Fruit fly (Drosophila melanogaster) whole organism, prepupa: ENCODE measurements around the gene Trf2.
A peak's percentile ranks its signal among the peaks of the same experiment; 100 is the strongest.

Experiments
- Blimp-1 ChIP-seq: fragments of 200-800 bp; sonication (Bioruptor generic); optimal IDR thresholded peaks from 3 replicates; lab custom pipeline; 2017; ENCODE audit warnings: missing biosample characterization, missing genetic modification characterization, mild to moderate bottlenecking, moderate library complexity, missing genetic modification reagents
- CG10631 ChIP-seq: fragments of 200-800 bp; sonication (Bioruptor generic); optimal IDR thresholded peaks from 2 replicates; lab custom pipeline; 2016; ENCODE audit warnings: missing biosample characterization, missing genetic modification characterization
- CG10669 ChIP-seq: fragments of 200-800 bp; sonication (Bioruptor generic); optimal IDR thresholded peaks from 3 replicates; lab custom pipeline; 2018; ENCODE audit warnings: missing biosample characterization, mild to moderate bottlenecking, missing genetic modification characterization, moderate library complexity
- CG11294 ChIP-seq: fragments of 200-800 bp; sonication (Bioruptor generic); IDR thresholded peaks from 2 replicates; pipeline ENCODE4 v1.3.6; 2022; ENCODE audit warnings: missing biosample characterization, missing genetic modification characterization
- CG11762 ChIP-seq: fragments of 200-800 bp; sonication (Bioruptor generic); optimal IDR thresholded peaks from 3 replicates; lab custom pipeline; 2016; ENCODE audit warnings: missing biosample characterization, missing genetic modification characterization; ENCODE audit not compliant: insufficient read depth
- CG11902 ChIP-seq: fragments of 200-800 bp; sonication (Bioruptor generic); optimal IDR thresholded peaks from 3 replicates; lab custom pipeline; 2016; ENCODE audit warnings: missing biosample characterization, missing genetic modification characterization
- CG15336 ChIP-seq: fragments of 200-800 bp; sonication (Bioruptor generic); IDR thresholded peaks from 2 replicates; pipeline ENCODE4 v1.3.6; 2022; ENCODE audit warnings: missing biosample characterization, missing genetic modification characterization
- CG1621 ChIP-seq: fragments of 200-800 bp; sonication (Bioruptor generic); optimal IDR thresholded peaks from 3 replicates; lab custom pipeline; 2018; ENCODE audit warnings: missing biosample characterization, mild to moderate bottlenecking, missing genetic modification characterization
- CG3032 ChIP-seq: fragments of 200-800 bp; optimal IDR thresholded peaks from 2 replicates; lab custom pipeline; 2019; ENCODE audit warnings: missing biosample characterization, mild to moderate bottlenecking, missing genetic modification characterization, moderate library complexity
- CG31627 ChIP-seq: fragments of 200-800 bp; sonication (Bioruptor generic); optimal IDR thresholded peaks from 3 replicates; lab custom pipeline; 2016; ENCODE audit warnings: missing biosample characterization, missing genetic modification characterization
- CG32006 ChIP-seq: fragments of 200-800 bp; sonication (Bioruptor generic); optimal IDR thresholded peaks from 3 replicates; lab custom pipeline; 2017; ENCODE audit warnings: missing biosample characterization, mild to moderate bottlenecking, missing genetic modification characterization
- CG34406 ChIP-seq: fragments of 200-800 bp; sonication (Bioruptor generic); optimal IDR thresholded peaks from 3 replicates; lab custom pipeline; 2016; ENCODE audit warnings: missing biosample characterization, missing genetic modification characterization
- CG3919 ChIP-seq: fragments of 200-800 bp; sonication (Bioruptor generic); optimal IDR thresholded peaks from 3 replicates; lab custom pipeline; 2016; ENCODE audit warnings: missing biosample characterization, missing genetic modification characterization
- CG6276 ChIP-seq: fragments of 200-800 bp; sonication (Bioruptor generic); optimal IDR thresholded peaks from 2 replicates; lab custom pipeline; 2017; ENCODE audit warnings: missing biosample characterization, mild to moderate bottlenecking, missing genetic modification characterization
- CG6792 ChIP-seq: fragments of 200-800 bp; sonication (Bioruptor generic); optimal IDR thresholded peaks from 3 replicates; lab custom pipeline; 2016; ENCODE audit warnings: missing biosample characterization, missing genetic modification characterization
- CG6808 ChIP-seq: fragments of 200-800 bp; sonication (Bioruptor generic); optimal IDR thresholded peaks from 3 replicates; lab custom pipeline; 2017; ENCODE audit warnings: missing biosample characterization, missing genetic modification characterization, mild to moderate bottlenecking, moderate library complexity, missing genetic modification reagents
- CG6854 ChIP-seq: fragments of 200-800 bp; sonication (Bioruptor generic); optimal IDR thresholded peaks from 2 replicates; lab custom pipeline; 2017; ENCODE audit warnings: missing biosample characterization, mild to moderate bottlenecking, missing genetic modification characterization
- CG7368 ChIP-seq: fragments of 200-800 bp; sonication (Bioruptor generic); optimal IDR thresholded peaks from 3 replicates; lab custom pipeline; 2016; ENCODE audit warnings: missing biosample characterization, missing genetic modification characterization
- CG8119 ChIP-seq: fragments of 200-800 bp; sonication (Bioruptor generic); IDR thresholded peaks from 3 replicates; pipeline ENCODE4 v1.3.6; 2022; ENCODE audit warnings: missing biosample characterization, missing genetic modification characterization
- CG8319 ChIP-seq: fragments of 200-800 bp; sonication (Bioruptor generic); optimal IDR thresholded peaks from 3 replicates; lab custom pipeline; 2016; ENCODE audit warnings: missing biosample characterization, missing genetic modification characterization
- CG8632 ChIP-seq: fragments of 200-800 bp; sonication (Bioruptor generic); optimal IDR thresholded peaks from 3 replicates; lab custom pipeline; 2016; ENCODE audit warnings: missing biosample characterization, missing genetic modification characterization
- Eip75B ChIP-seq: fragments of 200-800 bp; sonication (Bioruptor generic); optimal IDR thresholded peaks from 3 replicates; lab custom pipeline; 2016; ENCODE audit warnings: missing biosample characterization, missing genetic modification characterization
- Eip78C ChIP-seq: fragments of 200-800 bp; sonication (Bioruptor generic); peaks from one replicate; lab custom pipeline; 2016; ENCODE audit warnings: missing biosample characterization, missing genetic modification characterization
- Eip93F ChIP-seq: fragments of 200-800 bp; sonication (Bioruptor generic); optimal IDR thresholded peaks from 2 replicates; lab custom pipeline; 2016; ENCODE audit warnings: missing biosample characterization, mild to moderate bottlenecking, missing genetic modification characterization
- Ets21C ChIP-seq: fragments of 200-800 bp; sonication (Bioruptor generic); optimal IDR thresholded peaks from 3 replicates; lab custom pipeline; 2016; ENCODE audit warnings: missing biosample characterization, missing genetic modification characterization
- Ets96B ChIP-seq: fragments of 200-800 bp; optimal IDR thresholded peaks from 2 replicates; lab custom pipeline; 2019; ENCODE audit warnings: missing biosample characterization, mild to moderate bottlenecking, missing genetic modification characterization, moderate library complexity
- Gug ChIP-seq: fragments of 200-800 bp; sonication (Bioruptor generic); IDR thresholded peaks from 2 replicates; pipeline ENCODE4 v1.3.6; 2022; ENCODE audit warnings: missing biosample characterization, missing genetic modification characterization
- Hr38 ChIP-seq: sonication (Bioruptor generic); optimal IDR thresholded peaks from 2 replicates; lab custom pipeline; 2016; ENCODE audit warnings: missing biosample characterization, missing genetic modification characterization
- Hr39 ChIP-seq: fragments of 200-800 bp; sonication (Bioruptor generic); optimal IDR thresholded peaks from 2 replicates; lab custom pipeline; 2016; ENCODE audit warnings: missing biosample characterization, missing genetic modification characterization
- Hr4 ChIP-seq: fragments of 200-800 bp; sonication (Bioruptor generic); optimal IDR thresholded peaks from 3 replicates; lab custom pipeline; 2016; ENCODE audit warnings: missing biosample characterization, missing genetic modification characterization
- Lpt ChIP-seq: fragments of 200-800 bp; sonication (Bioruptor generic); optimal IDR thresholded peaks from 3 replicates; lab custom pipeline; 2016; ENCODE audit warnings: missing biosample characterization, missing genetic modification characterization
- Met ChIP-seq: fragments of 200-800 bp; sonication (Bioruptor generic); optimal IDR thresholded peaks from 3 replicates; lab custom pipeline; 2016; ENCODE audit warnings: missing biosample characterization, missing genetic modification characterization
- OdsH ChIP-seq: fragments of 200-800 bp; sonication (Bioruptor generic); optimal IDR thresholded peaks from 3 replicates; lab custom pipeline; 2016; ENCODE audit warnings: missing biosample characterization, missing genetic modification characterization
- Smox ChIP-seq: fragments of 200-800 bp; sonication (Bioruptor generic); optimal IDR thresholded peaks from 3 replicates; lab custom pipeline; 2016; ENCODE audit warnings: missing biosample characterization, missing genetic modification characterization
- Sox102F ChIP-seq: fragments of 200-800 bp; sonication (Bioruptor generic); optimal IDR thresholded peaks from 2 replicates; lab custom pipeline; 2016; ENCODE audit warnings: missing biosample characterization, mild to moderate bottlenecking, missing genetic modification characterization
- Sox14 ChIP-seq: fragments of 200-800 bp; sonication (Bioruptor generic); optimal IDR thresholded peaks from 3 replicates; lab custom pipeline; 2016; ENCODE audit warnings: missing biosample characterization, missing genetic modification characterization
- Sox15 ChIP-seq: fragments of 200-800 bp; sonication (Bioruptor generic); optimal IDR thresholded peaks from 3 replicates; lab custom pipeline; 2016; ENCODE audit warnings: missing biosample characterization, missing genetic modification characterization
- achi ChIP-seq: fragments of 200-800 bp; sonication (Bioruptor generic); optimal IDR thresholded peaks from 3 replicates; lab custom pipeline; 2016; ENCODE audit warnings: missing biosample characterization, missing genetic modification characterization
- acj6 ChIP-seq: fragments of 200-800 bp; sonication (Bioruptor generic); optimal IDR thresholded peaks from 3 replicates; lab custom pipeline; 2016; ENCODE audit warnings: missing biosample characterization, missing genetic modification characterization
- dac ChIP-seq: fragments of 200-800 bp; sonication (Bioruptor generic); optimal IDR thresholded peaks from 2 replicates; lab custom pipeline; 2017; ENCODE audit warnings: missing biosample characterization, mild to moderate bottlenecking, missing genetic modification characterization
- dsx ChIP-seq: fragments of 200-800 bp; optimal IDR thresholded peaks from 3 replicates; lab custom pipeline; 2019; ENCODE audit warnings: missing biosample characterization, mild to moderate bottlenecking, missing genetic modification characterization, moderate library complexity; ENCODE audit not compliant: poor library complexity, severe bottlenecking
- eg ChIP-seq: fragments of 200-800 bp; sonication (Bioruptor generic); IDR thresholded peaks from 3 replicates; pipeline ENCODE4 v1.3.6; 2022; ENCODE audit warnings: missing biosample characterization, missing genetic modification characterization
- esn ChIP-seq: fragments of 200-800 bp; sonication (Bioruptor generic); optimal IDR thresholded peaks from 2 replicates; lab custom pipeline; 2016; ENCODE audit warnings: missing biosample characterization, mild to moderate bottlenecking, missing genetic modification characterization, moderate library complexity
- fd59A ChIP-seq: fragments of 200-800 bp; sonication (Bioruptor generic); optimal IDR thresholded peaks from 2 replicates; lab custom pipeline; 2017; ENCODE audit warnings: missing biosample characterization, mild to moderate bottlenecking, missing genetic modification characterization, missing genetic modification reagents
- fd85E ChIP-seq: fragments of 200-800 bp; sonication (Bioruptor generic); optimal IDR thresholded peaks from 3 replicates; lab custom pipeline; 2016; ENCODE audit warnings: missing biosample characterization, missing genetic modification characterization
- lz ChIP-seq: fragments of 200-800 bp; sonication (Bioruptor generic); optimal IDR thresholded peaks from 3 replicates; lab custom pipeline; 2016; ENCODE audit warnings: missing biosample characterization, missing genetic modification characterization
- net ChIP-seq: fragments of 200-800 bp; sonication (Bioruptor generic); optimal IDR thresholded peaks from 3 replicates; lab custom pipeline; 2016; ENCODE audit warnings: missing biosample characterization, missing genetic modification characterization
- pdm3 ChIP-seq: fragments of 200-800 bp; sonication (Bioruptor generic); optimal IDR thresholded peaks from 3 replicates; lab custom pipeline; 2016; ENCODE audit warnings: missing biosample characterization, missing genetic modification characterization
- salr ChIP-seq, 2 experiments: fragments of 200-800 bp; sonication (Bioruptor generic); optimal IDR thresholded peaks; 3 replicates each; lab custom pipeline; 2016 to 2018; ENCODE audit warnings: missing biosample characterization in 2 of 2, missing genetic modification characterization in 2 of 2, mild to moderate bottlenecking in 1 of 2
- ss ChIP-seq, 2 experiments: fragments of 200-800 bp; sonication (Bioruptor generic); optimal IDR thresholded peaks; 2 replicates in 1 of 2; 3 replicates in 1 of 2; lab custom pipeline; 2017 to 2018; ENCODE audit warnings: mild to moderate bottlenecking in 2 of 2, missing biosample characterization in 2 of 2, missing genetic modification characterization in 2 of 2, moderate library complexity in 1 of 2
- svp ChIP-seq: fragments of 200-800 bp; sonication (Bioruptor generic); peaks from one replicate; lab custom pipeline; 2016; ENCODE audit warnings: missing biosample characterization, missing genetic modification characterization
- topi ChIP-seq: fragments of 200-800 bp; sonication (Bioruptor generic); optimal IDR thresholded peaks from 3 replicates; lab custom pipeline; 2016; ENCODE audit warnings: missing biosample characterization, missing genetic modification characterization
- vri ChIP-seq: fragments of 200-800 bp; sonication (Bioruptor generic); optimal IDR thresholded peaks from 3 replicates; lab custom pipeline; 2016; ENCODE audit warnings: missing biosample characterization, mild to moderate bottlenecking, missing genetic modification characterization

Gene Trf2

DNA sequence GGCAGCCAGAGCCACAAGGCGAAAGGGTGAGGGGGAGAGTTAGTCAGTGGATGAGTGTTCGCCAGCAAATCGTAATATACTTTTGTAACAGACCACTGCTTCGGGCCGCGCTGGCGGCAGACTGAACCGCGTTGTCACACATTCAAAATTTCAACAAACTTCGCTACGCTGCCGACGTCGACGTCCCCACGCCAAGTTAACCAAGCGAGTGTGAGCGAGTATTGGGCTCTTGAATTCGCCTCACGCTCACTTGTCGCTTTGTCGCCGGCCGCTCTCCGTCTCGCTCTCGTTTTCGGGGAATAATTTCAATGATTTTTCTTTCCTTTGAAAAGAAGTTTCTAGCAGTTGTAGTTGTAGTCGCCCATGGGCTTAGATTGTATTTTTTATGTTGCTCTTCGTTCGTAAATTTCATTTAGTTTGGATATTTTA lies 2.5 kb downstream of the Trf2 start, which contains the start of gene lawc:
lawc (minus strand) TSS at position 127 of the 429 bp plus-strand sequence.
- TF ChIP-seq CG8632 (GFP tag; lab: Kevin White, UChicago) (no peak), acj6 (GFP tag; lab: Kevin White, UChicago) (no peak), fd85E (GFP tag; lab: Kevin White, UChicago) (peak; percentile 87), CG6792 (GFP tag; lab: Kevin White, UChicago) (no peak), pdm3 (GFP tag; lab: Kevin White, UChicago) (no peak), Eip93F (GFP tag; lab: Kevin White, UChicago) (peak; percentile 89), CG8119 (peak; percentile 86), CG31627 (no peak), Smox (GFP tag; lab: Kevin White, UChicago) (peak; percentile 40), CG6808 (GFP tag; lab: Kevin White, UChicago) (peak; percentile 10), salr (GFP tag; optimal IDR thresholded peaks at IDR 0.05; lab: Kevin White, UChicago) (no peak), CG11762 (peak; percentile 20), fd59A (no peak), Hr39 (no peak), Hr4 (GFP tag; lab: Kevin White, UChicago) (no peak), Gug (GFP tag; lab: Robert Waterston, UW) (0 out of 2 replicates have a peak, but pooled peaks have one; percentile 37), vri (GFP tag; lab: Kevin White, UChicago) (peak; percentile 68), Blimp-1 (no peak), CG34406 (GFP tag; lab: Kevin White, UChicago) (peak; percentile 9), achi (peak; percentile 19), Ets96B (tag; lab: Kevin White, UChicago) (peak; percentile 13), lz (GFP tag; lab: Kevin White, UChicago) (peak; percentile 23), CG32006 (GFP tag; lab: Kevin White, UChicago) (peak; percentile 2), CG10631 (GFP tag; lab: Kevin White, UChicago) (no peak), Hr38 (no peak), svp (GFP tag; lab: Kevin White, UChicago) (peak; percentile 60), Ets21C (GFP tag; lab: Kevin White, UChicago) (no peak), Sox15 (GFP tag; lab: Kevin White, UChicago) (no peak), dac (no peak), Sox14 (peak; percentile 63), CG8319 (no peak), topi (GFP tag; lab: Kevin White, UChicago) (peak; percentile 53), esn (GFP tag; lab: Kevin White, UChicago) (peak; percentile 30), Sox102F (GFP tag; lab: Kevin White, UChicago) (peak; percentile 59), CG3919 (GFP tag; lab: Kevin White, UChicago) (peak; percentile 11), Eip78C (peak; percentile 87), CG11294 (GFP tag; lab: Robert Waterston, UW) (peak; percentile 54; the same call in 1 of the 2 replicates), CG6854 (peak; percentile 85), eg (GFP tag; lab: Robert Waterston, UW) (peak; percentile 85), CG1621 (no peak), CG6276 (GFP tag; lab: Kevin White, UChicago) (peak; percentile 60), CG7368 (GFP tag; lab: Kevin White, UChicago) (no peak), CG15336 (peak; percentile 88; the same call in 1 of the 2 replicates), Met (GFP tag; lab: Kevin White, UChicago) (peak; percentile 30), Lpt (GFP tag; lab: Kevin White, UChicago) (no peak), ss (GFP tag; optimal IDR thresholded peaks at IDR 0.05; lab: Kevin White, UChicago) (peak; percentile 56 to 59), OdsH (GFP tag; lab: Kevin White, UChicago) (no peak), CG11902 (GFP tag; lab: Kevin White, UChicago) (no peak), net (GFP tag; lab: Kevin White, UChicago) (peak; percentile 52), CG3032 (tag; lab: Kevin White, UChicago) (no peak), dsx (GFP tag; lab: Kevin White, UChicago) (peak; percentile 61), CG10669 (GFP tag; lab: Kevin White, UChicago) (no peak), Eip75B (peak; percentile 46)
